Worm (Caenorhabditis elegans) whole organism, L1 larva: ENCODE results near the gene C32D5.11.

Source experiments
- aly-2 ChIP-seq: fragments of 150-350 bp; optimal IDR thresholded peaks from 2 replicates; lab custom pipeline; 2014; ENCODE audit warnings: missing biosample characterization, missing genetic modification characterization
- ama-1 ChIP-seq: fragments of 150-350 bp; optimal IDR thresholded peaks from 2 replicates; lab custom pipeline; 2014
- blmp-1 ChIP-seq: fragments of 150-350 bp; optimal IDR thresholded peaks from 2 replicates; lab custom pipeline; 2014; ENCODE audit warnings: missing biosample characterization, missing genetic modification characterization
- ceh-63 ChIP-seq: fragments of 200-800 bp; sonication (Bioruptor generic); optimal IDR thresholded peaks from 2 replicates; lab custom pipeline; 2018; ENCODE audit warnings: mild to moderate bottlenecking, missing genetic modification characterization, missing compliant biosample characterization
- ceh-82 ChIP-seq, 3 experiments: fragments of 150-350 bp in 1 of 3; sonication (generic microtip) in 2 of 3; optimal IDR thresholded peaks; 2 replicates each; lab custom pipeline; 2014 to 2017; ENCODE audit warnings: missing biosample characterization in 3 of 3, missing genetic modification characterization in 3 of 3
- dsc-1 ChIP-seq: sonication (generic microtip); optimal IDR thresholded peaks from 2 replicates; lab custom pipeline; 2016; ENCODE audit warnings: mild to moderate bottlenecking, missing genetic modification characterization, missing compliant biosample characterization
- efl-1 ChIP-seq, 4 experiments: fragments of 150-350 bp; optimal IDR thresholded peaks in 3 of 4; peaks in 1 of 4; 1 replicate in 1 of 4; 2 replicates in 3 of 4; lab custom pipeline; 2014; ENCODE audit warnings: missing biosample characterization in 2 of 4, missing genetic modification characterization in 2 of 4, missing genetic modification reagents in 2 of 4
- efl-3 ChIP-seq: fragments of 200-800 bp; sonication (Bioruptor generic); optimal IDR thresholded peaks from 2 replicates; lab custom pipeline; 2018; ENCODE audit warnings: mild to moderate bottlenecking, missing genetic modification characterization, missing compliant biosample characterization
- egl-13 ChIP-seq: sonication (generic microtip); optimal IDR thresholded peaks from 2 replicates; lab custom pipeline; 2016; ENCODE audit warnings: missing genotype, missing genetic modification reagents, missing genetic modification characterization, missing compliant biosample characterization
- egl-27 ChIP-seq, 2 experiments: fragments of 150-350 bp in 1 of 2; sonication (generic microtip); optimal IDR thresholded peaks; 3 replicates each; lab custom pipeline; 2017 to 2018; ENCODE audit warnings: missing biosample characterization in 2 of 2, missing genetic modification characterization in 2 of 2, missing genetic modification reagents in 2 of 2
- elt-2 ChIP-seq: sonication (generic microtip); optimal IDR thresholded peaks from 2 replicates; lab custom pipeline; 2016; ENCODE audit warnings: missing genetic modification characterization, mild to moderate bottlenecking, inconsistent platforms, missing compliant biosample characterization, missing genetic modification reagents
- elt-3 ChIP-seq, 6 experiments: fragments of 150-350 bp in 1 of 6; sonication (generic microtip); optimal IDR thresholded peaks; 2 replicates each; lab custom pipeline; 2017 to 2018; ENCODE audit warnings: missing biosample characterization in 6 of 6, missing genetic modification characterization in 6 of 6, inconsistent platforms in 1 of 6
- fkh-4 ChIP-seq: sonication (generic microtip); optimal IDR thresholded peaks from 2 replicates; lab custom pipeline; 2016; ENCODE audit warnings: missing compliant biosample characterization, missing genetic modification characterization, borderline replicate concordance
- fos-1 ChIP-seq: fragments of 150-350 bp; optimal IDR thresholded peaks from 2 replicates; lab custom pipeline; 2014; ENCODE audit warnings: missing biosample characterization, missing genetic modification characterization
- grh-1 ChIP-seq: fragments of 200-800 bp; sonication (Bioruptor generic); IDR thresholded peaks from 2 replicates; pipeline ENCODE4 v1.3.6; 2022; ENCODE audit warnings: missing genetic modification reagents, missing genetic modification characterization, missing compliant biosample characterization
- hlh-17 ChIP-seq: fragments of 200-800 bp; sonication (Bioruptor generic); optimal IDR thresholded peaks from 2 replicates; lab custom pipeline; 2018; ENCODE audit warnings: missing genetic modification characterization, mild to moderate bottlenecking, missing compliant biosample characterization, moderate library complexity, borderline replicate concordance
- hpl-2 ChIP-seq: fragments of 150-350 bp; optimal IDR thresholded peaks from 2 replicates; lab custom pipeline; 2014; ENCODE audit warnings: missing biosample characterization, missing genetic modification reagents, missing genetic modification characterization
- irx-1 ChIP-seq: sonication (generic microtip); optimal IDR thresholded peaks from 2 replicates; lab custom pipeline; 2016; ENCODE audit warnings: missing genetic modification characterization, missing compliant biosample characterization
- jun-1 ChIP-seq: fragments of 150-350 bp; optimal IDR thresholded peaks from 2 replicates; lab custom pipeline; 2014; ENCODE audit warnings: missing biosample characterization, missing genetic modification reagents, missing genetic modification characterization
- lin-13 ChIP-seq: fragments of 150-350 bp; optimal IDR thresholded peaks from 2 replicates; lab custom pipeline; 2014; ENCODE audit warnings: missing biosample characterization, missing genetic modification reagents, missing genetic modification characterization
- lin-14 ChIP-seq: fragments of 200-800 bp; sonication (Bioruptor generic); optimal IDR thresholded peaks from 2 replicates; lab custom pipeline; 2018; ENCODE audit warnings: mild to moderate bottlenecking, missing genetic modification characterization, moderate library complexity, missing compliant biosample characterization
- mdl-1 ChIP-seq, 2 experiments: fragments of 150-350 bp; optimal IDR thresholded peaks; 2 replicates each; lab custom pipeline; 2014 to 2017; ENCODE audit warnings: missing biosample characterization in 2 of 2, missing genetic modification characterization in 2 of 2, inconsistent platforms in 1 of 2
- mef-2 ChIP-seq: fragments of 150-350 bp; optimal IDR thresholded peaks from 2 replicates; lab custom pipeline; 2014; ENCODE audit warnings: missing biosample characterization, missing genetic modification characterization
- nhr-11 ChIP-seq: fragments of 150-350 bp; optimal IDR thresholded peaks from 2 replicates; lab custom pipeline; 2014; ENCODE audit warnings: missing biosample characterization, missing genetic modification characterization
- nhr-12 ChIP-seq: sonication (generic microtip); optimal IDR thresholded peaks from 2 replicates; lab custom pipeline; 2017; ENCODE audit warnings: missing biosample characterization, missing genetic modification characterization
- nhr-19 ChIP-seq: fragments of 200-800 bp; sonication (Bioruptor generic); conservative IDR thresholded peaks from 2 replicates; pipeline ENCODE4 v1.3.6; 2022; ENCODE audit warnings: missing genetic modification characterization, missing compliant biosample characterization
- nhr-20 ChIP-seq: sonication (generic microtip); optimal IDR thresholded peaks from 2 replicates; lab custom pipeline; 2016; ENCODE audit warnings: mild to moderate bottlenecking, missing genetic modification characterization, missing compliant biosample characterization
- nhr-28 ChIP-seq: fragments of 150-350 bp; optimal IDR thresholded peaks from 2 replicates; lab custom pipeline; 2014; ENCODE audit warnings: missing biosample characterization, missing genetic modification characterization
- nhr-84 ChIP-seq: sonication (generic microtip); optimal IDR thresholded peaks from 2 replicates; lab custom pipeline; 2017; ENCODE audit warnings: missing biosample characterization, missing genetic modification characterization
- nhr-85 ChIP-seq: sonication (generic microtip); peaks from one replicate; lab custom pipeline; 2016; ENCODE audit warnings: missing genetic modification characterization, inconsistent platforms, missing compliant biosample characterization
- nhr-90 ChIP-seq: sonication (generic microtip); optimal IDR thresholded peaks from 2 replicates; lab custom pipeline; 2016; ENCODE audit warnings: mild to moderate bottlenecking, missing genetic modification characterization, missing compliant biosample characterization; ENCODE audit not compliant: poor library complexity
- pqm-1 ChIP-seq: sonication (generic microtip); optimal IDR thresholded peaks from 3 replicates; lab custom pipeline; 2017; ENCODE audit warnings: missing biosample characterization, missing genetic modification characterization
- rnt-1 ChIP-seq: sonication (generic microtip); optimal IDR thresholded peaks from 2 replicates; lab custom pipeline; 2016; ENCODE audit warnings: mild to moderate bottlenecking, missing genetic modification characterization, moderate library complexity, missing compliant biosample characterization
- skn-1 ChIP-seq: fragments of 150-350 bp; optimal IDR thresholded peaks from 2 replicates; lab custom pipeline; 2014; ENCODE audit warnings: missing biosample characterization, missing genetic modification characterization
- snu-23 ChIP-seq: sonication (generic microtip); optimal IDR thresholded peaks from 2 replicates; lab custom pipeline; 2016; ENCODE audit warnings: missing genetic modification characterization, missing compliant biosample characterization
- sptf-1 ChIP-seq: fragments of 150-350 bp; optimal IDR thresholded peaks from 2 replicates; lab custom pipeline; 2014; ENCODE audit warnings: missing biosample characterization, missing genetic modification characterization
- sup-37 ChIP-seq: fragments of 200-800 bp; sonication (Bioruptor generic); optimal IDR thresholded peaks from 2 replicates; lab custom pipeline; 2018; ENCODE audit warnings: mild to moderate bottlenecking, missing genetic modification characterization, missing compliant biosample characterization
- unc-30 ChIP-seq: sonication (generic microtip); optimal IDR thresholded peaks from 2 replicates; lab custom pipeline; 2017; ENCODE audit warnings: missing biosample characterization, missing genetic modification characterization
- unc-98 ChIP-seq: fragments of 200-800 bp; sonication (Bioruptor generic); IDR thresholded peaks from 2 replicates; pipeline ENCODE4 v1.3.6; 2022; ENCODE audit warnings: missing genetic modification characterization, missing compliant biosample characterization
- xbp-1 ChIP-seq: sonication (generic microtip); optimal IDR thresholded peaks from 2 replicates; lab custom pipeline; 2016; ENCODE audit warnings: missing genetic modification characterization, missing compliant biosample characterization
- ztf-11 ChIP-seq, 2 experiments: sonication (generic microtip); optimal IDR thresholded peaks; 2 replicates each; lab custom pipeline; 2016 to 2017; ENCODE audit warnings: missing genetic modification characterization in 2 of 2, missing biosample characterization in 1 of 2, missing compliant biosample characterization in 1 of 2
- ztf-4 ChIP-seq: fragments of 150-350 bp; optimal IDR thresholded peaks from 2 replicates; lab custom pipeline; 2014; ENCODE audit warnings: missing biosample characterization, missing genetic modification characterization

C32D5.11 gene

ce11 chrII:6358905-6359304, 3.7 kb upstream of the C32D5.11 start, which contains the start of gene C32D5.12:
Gene C32D5.12, minus strand, starts transcription at chrII:6359005.
- TF ChIP-seq mef-2 (tag; lab: Kevin White, UChicago) (no peak), blmp-1 (tag; lab: Kevin White, UChicago) (peak; percentile 28)

- TF ChIP-seq sptf-1 (tag; lab: Kevin White, UChicago) (no peak), rnt-1 (tag; lab: Kevin White, UChicago) (no peak), irx-1 (tag; lab: Kevin White, UChicago) (no peak), nhr-84 (tag; lab: Kevin White, UChicago) (no peak), snu-23 (no peak), nhr-20 (tag; lab: Kevin White, UChicago) (no peak), hlh-17 (GFP tag; lab: Kevin White, UChicago) (no peak), mef-2 (tag; lab: Kevin White, UChicago) (no peak), nhr-28 (tag; lab: Kevin White, UChicago) (no peak), mdl-1 (tag; optimal IDR thresholded peaks at IDR 0.05; lab: Kevin White, UChicago) (no peak), lin-14 (GFP tag; lab: Kevin White, UChicago) (no peak), ceh-82 (tag; optimal IDR thresholded peaks at IDR 0.05; lab: Kevin White, UChicago) (no peak), nhr-19 (GFP tag; lab: Robert Waterston, UW) (no peak), sup-37 (GFP tag; lab: Kevin White, UChicago) (no peak), unc-98 (GFP tag; lab: Robert Waterston, UW) (no peak)
Measured at ce11 chrII:6358232-6358631, 3.0 kb upstream of the C32D5.11 start.

ce11 chrII:6351887-6352286, 3.4 kb downstream of the C32D5.11 start, which contains the start of gene C32D5.10:
Gene C32D5.10, minus strand, starts transcription at chrII:6351987.
- no peak for TF ChIP-seq dsc-1

DNA sequence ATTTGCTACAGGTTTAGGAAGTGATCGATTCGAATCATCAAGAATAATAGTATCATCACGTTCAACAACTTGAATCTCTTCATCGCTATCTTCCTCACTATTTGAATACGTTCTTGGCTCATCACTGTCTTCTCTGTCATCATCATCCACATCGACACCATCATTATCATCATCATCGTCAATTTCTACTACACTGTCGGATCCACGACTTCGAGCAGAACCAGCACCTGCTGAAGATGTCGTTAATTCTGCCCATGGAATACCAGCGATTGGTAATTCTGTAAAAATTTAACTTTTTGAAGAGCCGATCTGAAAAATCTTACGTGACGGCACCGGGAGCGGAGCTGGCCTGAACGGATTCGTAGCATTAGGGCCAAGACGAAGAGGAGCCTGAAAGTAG, 5.3 kb downstream of the C32D5.11 start:
- no peak for TF ChIP-seq efl-1 (optimal IDR thresholded peaks at IDR 0.05; lab: Kevin White, UChicago)
- TF ChIP-seq efl-1 (GFP tag; optimal IDR thresholded peaks at IDR 0.05 in 1 of 2; lab: Kevin White, UChicago): peak in 1 of 2 experiments; percentile 91
- no peak for TF ChIP-seq nhr-90 (tag; lab: Kevin White, UChicago)

DNA sequence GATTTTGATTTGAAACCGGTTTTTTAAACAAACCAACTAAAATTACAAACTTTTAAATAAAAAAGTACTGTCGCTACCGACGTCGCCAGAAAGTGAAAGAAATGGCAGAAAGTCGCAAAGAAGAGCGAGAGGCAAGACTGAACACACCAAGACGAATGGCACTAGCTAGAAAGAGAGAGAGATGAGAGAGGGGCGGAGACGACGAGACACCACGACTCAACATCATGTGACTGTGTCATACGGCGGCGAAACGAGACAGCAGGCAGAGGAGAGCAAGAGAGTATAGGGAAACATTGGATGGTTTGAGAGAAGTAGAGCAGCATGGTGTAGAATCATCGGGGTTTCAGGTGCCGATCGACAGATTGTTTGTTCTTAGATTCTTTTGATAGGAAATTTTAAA, 6.9 kb downstream of the C32D5.11 start:
- TF ChIP-seq jun-1: peak; percentile 93
- TF ChIP-seq fkh-4 (tag; lab: Kevin White, UChicago): no peak
- TF ChIP-seq nhr-90 (tag; lab: Kevin White, UChicago): peak; percentile 93
- peak; percentile 90 for TF ChIP-seq rnt-1 (tag; lab: Kevin White, UChicago)
- TF ChIP-seq ceh-63: no peak
- TF ChIP-seq unc-30 (tag; lab: Kevin White, UChicago): no peak
- no peak for TF ChIP-seq efl-3
- peak; percentile 98 for TF ChIP-seq snu-23
- TF ChIP-seq elt-2: peak; percentile 79
- peak in 1 of 2 experiments; percentile 79 for TF ChIP-seq ztf-11 (tag; optimal IDR thresholded peaks at IDR 0.05; lab: Kevin White, UChicago)
- peak; percentile 97 for TF ChIP-seq nhr-20 (tag; lab: Kevin White, UChicago)
- peak; percentile 89 for TF ChIP-seq nhr-85
- peak; percentile 89 for TF ChIP-seq lin-13 (GFP tag; lab: Kevin White, UChicago)
- TF ChIP-seq lin-14 (GFP tag; lab: Kevin White, UChicago): peak; percentile 96
- TF ChIP-seq unc-98 (GFP tag; lab: Robert Waterston, UW): no peak
- peak; percentile 96 for TF ChIP-seq ztf-4
- no peak for TF ChIP-seq nhr-12 (tag; lab: Kevin White, UChicago)
- TF ChIP-seq nhr-84 (tag; lab: Kevin White, UChicago): no peak
- TF ChIP-seq fos-1: peak; percentile 85
- TF ChIP-seq xbp-1 (tag; lab: Kevin White, UChicago): peak; percentile 90
- peak; percentile 47 to 61 for TF ChIP-seq egl-27 (tag; optimal IDR thresholded peaks at IDR 0.05; lab: Kevin White, UChicago)
- peak; percentile 68 for TF ChIP-seq nhr-11 (tag; lab: Kevin White, UChicago)
- TF ChIP-seq ama-1 (lab: Kevin White, UChicago): peak; percentile 97
- peak; percentile 82 to 85 for TF ChIP-seq efl-1 (optimal IDR thresholded peaks at IDR 0.05; lab: Kevin White, UChicago)
- peak; percentile 69 to 98 for TF ChIP-seq efl-1 (GFP tag; optimal IDR thresholded peaks at IDR 0.05 in 1 of 2; lab: Kevin White, UChicago)
- peak; percentile 81 for TF ChIP-seq hpl-2 (GFP tag; lab: Kevin White, UChicago)
- TF ChIP-seq skn-1 (tag; lab: Kevin White, UChicago): peak; percentile 80
- peak; percentile 46 for TF ChIP-seq egl-13 (tag; lab: Kevin White, UChicago)
- TF ChIP-seq aly-2 (tag; lab: Kevin White, UChicago): no peak
- no peak for TF ChIP-seq sptf-1 (tag; lab: Kevin White, UChicago)
- TF ChIP-seq pqm-1 (tag; lab: Kevin White, UChicago): no peak
- peak in 5 of 6 experiments; percentile 19 to 93 (median 59) for TF ChIP-seq elt-3 (tag; optimal IDR thresholded peaks at IDR 0.05; lab: Kevin White, UChicago)
- peak; percentile 92 for TF ChIP-seq blmp-1 (tag; lab: Kevin White, UChicago)
- TF ChIP-seq grh-1 (GFP tag; lab: Robert Waterston, UW): peak; percentile 79
